Fruit fly (Drosophila melanogaster): ENCODE results near the gene Naxe.

DNA sequence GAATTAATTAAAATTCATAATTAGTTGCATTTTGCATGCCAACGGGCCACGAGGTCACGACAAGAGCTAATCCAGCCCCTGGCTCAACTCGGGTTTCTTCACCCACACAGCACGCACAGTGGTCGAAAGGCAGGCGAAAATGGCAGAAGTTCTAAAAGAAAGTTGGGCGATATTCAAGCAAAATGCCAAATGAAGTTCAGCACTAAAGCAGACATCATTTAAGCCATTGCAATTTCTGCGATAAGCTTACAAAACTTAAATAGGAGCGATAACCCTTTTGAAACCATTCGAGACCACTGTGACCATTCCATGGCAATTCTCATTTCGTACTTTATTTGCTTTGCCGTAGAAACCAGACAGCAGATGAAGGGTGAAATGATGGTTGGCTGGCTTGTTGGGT is 18.4 kb downstream of the Naxe start:
- TF ChIP-seq CG8478 (optimal IDR thresholded peaks at IDR 0.05) (no peak), CTCF (optimal IDR thresholded peaks at IDR 0.05) (no peak)

All from S2 (cell line).